Fruit fly (Drosophila melanogaster): ENCODE data around the gene CG13272.

DNA sequence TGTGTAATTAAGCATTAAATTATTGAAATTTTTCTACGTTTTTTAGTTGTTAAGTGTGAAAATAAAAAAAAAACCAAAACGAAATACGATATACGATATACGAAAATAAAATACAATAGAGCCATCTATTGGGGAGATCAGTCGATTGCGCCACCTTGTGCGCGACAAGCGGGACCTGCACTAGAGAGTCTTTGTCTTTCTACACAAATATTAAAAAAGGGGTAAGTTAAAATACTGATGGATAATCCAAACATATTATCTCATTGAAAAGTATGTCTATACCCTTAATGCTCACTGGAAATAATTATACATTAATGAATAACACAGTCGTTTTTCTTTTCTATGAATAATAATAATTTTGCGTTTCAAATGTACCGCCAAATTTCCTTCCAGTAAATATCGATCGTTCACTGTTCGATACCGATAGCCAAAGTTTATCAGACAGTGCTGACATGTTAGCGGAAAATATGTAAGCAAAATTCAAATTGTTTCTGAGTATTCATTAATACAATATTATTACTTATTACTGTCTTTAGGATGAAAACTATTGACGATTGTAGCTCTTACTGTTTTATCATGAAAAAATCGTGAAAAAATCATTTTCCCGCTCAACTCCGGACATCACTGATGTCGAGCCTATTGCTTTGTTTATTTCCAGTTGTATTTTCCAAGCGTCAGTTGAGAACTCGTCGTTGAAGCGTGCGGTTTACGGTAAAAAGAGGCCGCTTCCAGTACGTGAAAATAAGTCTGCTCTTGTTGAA is 11.5 kb downstream of the CG13272 start, which contains the start of gene mdy:
- TF ChIP-seq cic (GFP tag; optimal IDR thresholded peaks at IDR 0.05) (peak; percentile 1), pad (GFP tag; optimal IDR thresholded peaks at IDR 0.05) (peak; percentile 64), CG14711 (tag; optimal IDR thresholded peaks at IDR 0.05) (peak; percentile 27), cnc (optimal IDR thresholded peaks at IDR 0.05) (no peak), kay (GFP tag; ENCODE audit: borderline replicate concordance) (peak; percentile 92), CG7045 (GFP tag; optimal IDR thresholded peaks at IDR 0.05) (no peak), tj (GFP tag; optimal IDR thresholded peaks at IDR 0.05) (no peak), CG12768 (GFP tag; optimal IDR thresholded peaks at IDR 0.05) (no peak), CG33017 (tag; optimal IDR thresholded peaks at IDR 0.05) (peak; percentile 13), bab1 (GFP tag; optimal IDR thresholded peaks at IDR 0.05) (peak; percentile 65), Mnt (GFP tag; optimal IDR thresholded peaks at IDR 0.05) (peak; percentile 79), CG5204 (GFP tag; optimal IDR thresholded peaks at IDR 0.05) (peak; percentile 70)

Measured in whole organism, adult.